Fruit fly (Drosophila melanogaster): Measurements from ENCODE around the gene GAPcenA.

The GAPcenA gene

dm6 chr3L:8395630-8396168, 49.3 kb downstream of the GAPcenA start, which contains the start of gene CG7120:
Gene CG7120 (plus strand): TSS chr3L:8396000.
- TF ChIP-seq CG11902 (GFP tag; optimal IDR thresholded peaks at IDR 0.05) = no peak
- TF ChIP-seq fkh (GFP tag; optimal IDR thresholded peaks at IDR 0.05) = no peak
- no peak for TF ChIP-seq CG7368 (GFP tag; optimal IDR thresholded peaks at IDR 0.05)
- TF ChIP-seq Eip93F (GFP tag; optimal IDR thresholded peaks at IDR 0.05) = peak; percentile 23
- TF ChIP-seq svp (GFP tag) = peak; percentile 75
- peak; percentile 13 for TF ChIP-seq acj6 (GFP tag; optimal IDR thresholded peaks at IDR 0.05)
- peak; percentile 6 for TF ChIP-seq spab (GFP tag; optimal IDR thresholded peaks at IDR 0.05)
- TF ChIP-seq Sox14 (GFP tag; optimal IDR thresholded peaks at IDR 0.05) = peak; percentile 23
- TF ChIP-seq CG11762 (GFP tag; optimal IDR thresholded peaks at IDR 0.05; ENCODE audit: insufficient read depth) = peak; percentile 11
- TF ChIP-seq CG8632 (GFP tag; optimal IDR thresholded peaks at IDR 0.05) = no peak
- peak; percentile 19 for TF ChIP-seq CG34406 (GFP tag; optimal IDR thresholded peaks at IDR 0.05)
- TF ChIP-seq CG31627 (GFP tag; optimal IDR thresholded peaks at IDR 0.05) = peak; percentile 27
- TF ChIP-seq CG6276 (GFP tag; optimal IDR thresholded peaks at IDR 0.05) = peak; percentile 47
- no peak for TF ChIP-seq CG6808 (GFP tag; optimal IDR thresholded peaks at IDR 0.05)
- TF ChIP-seq fd59A (GFP tag; optimal IDR thresholded peaks at IDR 0.05) = no peak
- TF ChIP-seq CG3919 (GFP tag; optimal IDR thresholded peaks at IDR 0.05) = peak; percentile 14
- peak; percentile 52; the same call in 1 of the 3 replicates for TF ChIP-seq CG6163 (GFP tag; IDR thresholded peaks at IDR 0.05)
- peak; percentile 55 for TF ChIP-seq cyc (GFP tag; optimal IDR thresholded peaks at IDR 0.05)
- no peak for TF ChIP-seq CG6792 (GFP tag; optimal IDR thresholded peaks at IDR 0.05)
- no peak for TF ChIP-seq CG9139 (GFP tag; optimal IDR thresholded peaks at IDR 0.05)
- TF ChIP-seq dac (GFP tag; optimal IDR thresholded peaks at IDR 0.05) = no peak
- TF ChIP-seq CG6854 (GFP tag; optimal IDR thresholded peaks at IDR 0.05) = no peak
- TF ChIP-seq Eip78C (GFP tag) = peak; percentile 80
- TF ChIP-seq Sox15 (GFP tag; optimal IDR thresholded peaks at IDR 0.05) = no peak
- TF ChIP-seq ss (GFP tag; optimal IDR thresholded peaks at IDR 0.05) = no peak
- TF ChIP-seq Hr39 (GFP tag; optimal IDR thresholded peaks at IDR 0.05) = peak; percentile 21
- peak; percentile 31 for TF ChIP-seq Ets96B (tag; optimal IDR thresholded peaks at IDR 0.05)
- peak; percentile 15 for TF ChIP-seq pdm3 (GFP tag; optimal IDR thresholded peaks at IDR 0.05)
- TF ChIP-seq lz (GFP tag; optimal IDR thresholded peaks at IDR 0.05) = peak; percentile 12
- TF ChIP-seq fd85E (GFP tag; optimal IDR thresholded peaks at IDR 0.05) = no peak
- peak in 1 of 2 experiments; percentile 46 for TF ChIP-seq salr (GFP tag; optimal IDR thresholded peaks at IDR 0.05)
- no peak for TF ChIP-seq Blimp-1 (GFP tag; optimal IDR thresholded peaks at IDR 0.05)
- TF ChIP-seq topi (GFP tag; optimal IDR thresholded peaks at IDR 0.05) = peak; percentile 56
- 0 out of 3 replicates have a peak, but pooled peaks have one; percentile 16 for TF ChIP-seq CG8119 (GFP tag; IDR thresholded peaks at IDR 0.05)
- peak; percentile 43 for TF ChIP-seq CG10669 (GFP tag; optimal IDR thresholded peaks at IDR 0.05)
- TF ChIP-seq CG10631 (GFP tag; optimal IDR thresholded peaks at IDR 0.05) = no peak
- TF ChIP-seq Hr38 (GFP tag; optimal IDR thresholded peaks at IDR 0.05) = no peak
- no peak for TF ChIP-seq Gug (GFP tag; IDR thresholded peaks at IDR 0.05)
- peak; percentile 30 for TF ChIP-seq Lpt (GFP tag; optimal IDR thresholded peaks at IDR 0.05)
- no peak for TF ChIP-seq CG16779 (tag; optimal IDR thresholded peaks at IDR 0.05)
- TF ChIP-seq CG8319 (GFP tag; optimal IDR thresholded peaks at IDR 0.05) = no peak
- no peak for TF ChIP-seq achi (GFP tag; optimal IDR thresholded peaks at IDR 0.05)
- TF ChIP-seq Hr4 (GFP tag; optimal IDR thresholded peaks at IDR 0.05) = peak; percentile 46
- no peak for TF ChIP-seq net (GFP tag; optimal IDR thresholded peaks at IDR 0.05)
- peak; percentile 16 for TF ChIP-seq CG3032 (tag; optimal IDR thresholded peaks at IDR 0.05)
- TF ChIP-seq vri (GFP tag; optimal IDR thresholded peaks at IDR 0.05) = no peak
- TF ChIP-seq esn (GFP tag; optimal IDR thresholded peaks at IDR 0.05) = peak; percentile 35
- TF ChIP-seq dsx (GFP tag; optimal IDR thresholded peaks at IDR 0.05; ENCODE audit: poor library complexity, severe bottlenecking) = no peak
- TF ChIP-seq CG15336 (GFP tag; IDR thresholded peaks at IDR 0.05) = peak; percentile 51; the same call in 1 of the 2 replicates
- peak; percentile 34 for TF ChIP-seq Met (GFP tag; optimal IDR thresholded peaks at IDR 0.05)
- peak; percentile 51 for TF ChIP-seq OdsH (GFP tag; optimal IDR thresholded peaks at IDR 0.05)
- no peak for TF ChIP-seq Ets21C (GFP tag; optimal IDR thresholded peaks at IDR 0.05)
